Worm (Caenorhabditis elegans): ENCODE results near the gene T13B5.9.

DNA sequence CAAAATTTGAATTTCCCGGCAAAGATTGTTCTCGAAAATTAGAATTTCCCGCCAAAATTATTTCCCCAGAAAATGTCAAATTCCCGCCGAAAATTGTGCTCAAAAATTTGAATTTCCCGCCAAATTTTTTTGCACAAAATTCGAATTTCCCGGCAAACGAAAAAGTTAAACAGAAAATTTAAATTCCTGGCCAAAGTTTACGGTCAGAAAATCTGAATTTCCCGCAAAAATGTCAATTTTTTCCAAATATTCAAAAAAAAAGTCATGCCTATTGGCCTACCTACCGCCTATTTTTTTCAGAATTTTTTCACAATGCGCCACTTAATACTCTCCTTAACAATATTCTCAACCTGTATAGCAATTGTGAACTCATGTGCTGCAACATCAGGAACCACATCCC, 21.4 kb downstream of the T13B5.9 start, which contains the start of gene K02E7.1:
- no peak for TF ChIP-seq klf-2 (GFP tag; conservative IDR thresholded peaks at IDR 0.05)
- TF ChIP-seq cog-1 (tag; optimal IDR thresholded peaks at IDR 0.05): no peak
- no peak for TF ChIP-seq T22C8.4 (GFP tag; IDR thresholded peaks at IDR 0.05)
- TF ChIP-seq tab-1 (GFP tag; IDR thresholded peaks at IDR 0.05): no peak
- TF ChIP-seq ztf-29 (GFP tag; IDR thresholded peaks at IDR 0.05): no peak
- TF ChIP-seq med-1 (GFP tag; optimal IDR thresholded peaks at IDR 0.05; ENCODE audit: insufficient read depth): no peak
- no peak for TF ChIP-seq flt-1 (GFP tag; IDR thresholded peaks at IDR 0.05)
- no peak for TF ChIP-seq ref-1 (GFP tag; conservative IDR thresholded peaks at IDR 0.05)
- TF ChIP-seq ztf-23 (GFP tag; IDR thresholded peaks at IDR 0.05): no peak
